Worm (Caenorhabditis elegans) whole organism, L1 larva: ENCODE data around the gene aat-8.

ENCODE experiments used
- alr-1 ChIP-seq: fragments of 200-800 bp; sonication (Bioruptor generic); optimal IDR thresholded peaks from 2 replicates; lab custom pipeline; 2018; ENCODE audit warnings: borderline replicate concordance, mild to moderate bottlenecking, missing genetic modification characterization, missing compliant biosample characterization
- fos-1 ChIP-seq: fragments of 150-350 bp; optimal IDR thresholded peaks from 2 replicates; lab custom pipeline; 2014; ENCODE audit warnings: missing biosample characterization, missing genetic modification characterization
- lin-15B ChIP-seq: fragments of 150-350 bp; sonication (generic microtip); optimal IDR thresholded peaks from 3 replicates; lab custom pipeline; 2014; ENCODE audit warnings: missing biosample characterization, missing genetic modification characterization
- lin-39 ChIP-seq: fragments of 150-350 bp; optimal IDR thresholded peaks from 2 replicates; lab custom pipeline; 2014; ENCODE audit warnings: missing biosample characterization, missing genetic modification reagents, missing genetic modification characterization
- lir-3 ChIP-seq: sonication (generic microtip); optimal IDR thresholded peaks from 2 replicates; lab custom pipeline; 2016; ENCODE audit warnings: mild to moderate bottlenecking, missing genetic modification characterization, moderate library complexity, missing compliant biosample characterization; ENCODE audit not compliant: poor library complexity
- lsy-2 ChIP-seq, 2 experiments: fragments of 150-350 bp; optimal IDR thresholded peaks; 2 replicates each; lab custom pipeline; 2014; ENCODE audit warnings: missing biosample characterization in 2 of 2, missing genetic modification characterization in 2 of 2
- mdl-1 ChIP-seq, 2 experiments: fragments of 150-350 bp; optimal IDR thresholded peaks; 2 replicates each; lab custom pipeline; 2014 to 2017; ENCODE audit warnings: missing biosample characterization in 2 of 2, missing genetic modification characterization in 2 of 2, inconsistent platforms in 1 of 2
- nhr-12 ChIP-seq: sonication (generic microtip); optimal IDR thresholded peaks from 2 replicates; lab custom pipeline; 2017; ENCODE audit warnings: missing biosample characterization, missing genetic modification characterization
- nhr-237 ChIP-seq: fragments of 150-350 bp; optimal IDR thresholded peaks from 2 replicates; lab custom pipeline; 2014; ENCODE audit warnings: missing biosample characterization, missing genetic modification characterization
- pag-3 ChIP-seq: sonication (generic microtip); optimal IDR thresholded peaks from 2 replicates; lab custom pipeline; 2017; ENCODE audit warnings: missing genetic modification characterization, mild to moderate bottlenecking, missing compliant biosample characterization, antibody characterized with exemption, borderline replicate concordance; ENCODE audit not compliant: insufficient read depth
- unc-62 ChIP-seq: fragments of 150-350 bp; optimal IDR thresholded peaks from 2 replicates; lab custom pipeline; 2014; ENCODE audit warnings: missing biosample characterization, missing genetic modification reagents, missing genetic modification characterization
- unc-86 ChIP-seq: sonication (generic microtip); optimal IDR thresholded peaks from 2 replicates; lab custom pipeline; 2016; ENCODE audit warnings: missing genetic modification characterization, missing compliant biosample characterization

DNA sequence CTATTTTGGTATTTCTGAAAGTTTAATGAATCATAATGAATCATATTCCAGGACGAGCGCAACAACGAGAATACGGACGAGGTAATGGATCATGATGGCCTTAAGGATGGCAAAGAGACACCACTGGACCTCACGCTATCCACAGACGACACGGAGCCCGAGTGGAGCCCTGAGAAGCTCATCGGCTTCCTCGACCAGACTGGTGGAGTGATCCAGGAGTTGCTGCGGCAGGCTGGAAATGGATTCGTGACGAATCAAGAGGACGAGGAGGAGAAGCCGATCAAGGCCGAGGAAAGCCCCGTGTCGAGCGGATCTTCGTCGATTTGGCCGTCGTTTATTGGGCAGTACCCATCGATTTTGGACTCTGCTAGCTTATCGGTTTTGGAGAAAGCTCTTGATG, 5.3 kb downstream of the aat-8 start:
- TF ChIP-seq nhr-237 (tag; lab: Kevin White, UChicago) (no peak), lin-39 (tag; lab: Kevin White, UChicago) (no peak), fos-1 (tag; lab: Kevin White, UChicago) (no peak), lsy-2 (tag; optimal IDR thresholded peaks at IDR 0.05; lab: Kevin White, UChicago) (no peak), lin-15B (tag; lab: Kevin White, UChicago) (no peak), lir-3 (no peak), pag-3 (no peak), mdl-1 (tag; optimal IDR thresholded peaks at IDR 0.05; lab: Kevin White, UChicago) (no peak), nhr-12 (tag; lab: Kevin White, UChicago) (no peak), unc-86 (tag; lab: Kevin White, UChicago) (no peak), alr-1 (no peak), unc-62 (GFP tag; lab: Kevin White, UChicago) (no peak)
